Fruit fly (Drosophila melanogaster) whole organism, wandering third instar larva: Measurements from ENCODE around the gene CG7272.

Experiments used
- N ChIP-seq: fragments of >200 bp; optimal IDR thresholded peaks from 2 replicates; lab custom pipeline; 2018; ENCODE audit warnings: missing biosample characterization, missing external identifiers, missing genetic modification characterization
- foxo ChIP-seq, 2 experiments: fragments of 200-800 bp; sonication (Bioruptor generic); optimal IDR thresholded peaks; 2 replicates in 1 of 2; 3 replicates in 1 of 2; lab custom pipeline; 2016 to 2017; ENCODE audit warnings: missing biosample characterization in 2 of 2, missing genetic modification characterization in 2 of 2
- fru ChIP-seq: fragments of 200-800 bp; sonication (Bioruptor generic); optimal IDR thresholded peaks from 3 replicates; lab custom pipeline; 2016; ENCODE audit warnings: missing biosample characterization, mild to moderate bottlenecking, missing genetic modification characterization
- pan ChIP-seq: fragments of >200 bp; optimal IDR thresholded peaks from 2 replicates; lab custom pipeline; 2017
- psq ChIP-seq: fragments of 200-800 bp; sonication (Bioruptor generic); optimal IDR thresholded peaks from 3 replicates; lab custom pipeline; 2017; ENCODE audit warnings: missing biosample characterization, mild to moderate bottlenecking, missing genetic modification characterization, moderate library complexity
- sv ChIP-seq: fragments of 200-800 bp; sonication (Bioruptor generic); optimal IDR thresholded peaks from 3 replicates; lab custom pipeline; 2016; ENCODE audit warnings: missing biosample characterization, missing genetic modification characterization
- usp ChIP-seq: fragments of >200 bp; optimal IDR thresholded peaks from 2 replicates; lab custom pipeline; 2017; ENCODE audit warnings: missing biosample characterization, missing genetic modification characterization
- woc ChIP-seq: sonication (Bioruptor generic); optimal IDR thresholded peaks from 2 replicates; lab custom pipeline; 2016; ENCODE audit warnings: missing biosample characterization, mild to moderate bottlenecking, missing genetic modification characterization

DNA sequence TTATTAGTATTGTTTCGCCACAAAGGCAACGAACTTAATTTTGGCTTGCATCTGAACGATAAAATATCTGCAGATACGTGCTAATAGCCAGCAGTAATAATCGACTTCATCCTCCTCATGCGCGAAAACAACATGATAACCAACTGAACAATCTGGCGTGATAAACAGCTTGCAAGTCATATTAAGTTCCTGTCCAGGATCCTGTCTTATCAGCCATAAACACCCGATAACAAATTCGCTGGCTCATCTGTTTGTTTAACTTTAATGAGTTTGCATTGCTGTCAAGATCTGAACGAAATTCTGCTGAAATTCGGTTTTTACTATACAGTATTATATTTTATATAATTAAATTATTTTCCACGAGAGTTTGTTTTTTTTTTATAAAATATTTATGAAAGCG, 12.5 kb downstream of the CG7272 start:
- TF ChIP-seq usp = no peak
- no peak for TF ChIP-seq foxo (GFP tag; optimal IDR thresholded peaks at IDR 0.05; lab: Kevin White, UChicago)
- TF ChIP-seq psq = no peak
- TF ChIP-seq woc (GFP tag; lab: Kevin White, UChicago) = no peak
- no peak for TF ChIP-seq N (GFP tag; lab: Kevin White, UChicago)
- TF ChIP-seq sv (GFP tag; lab: Kevin White, UChicago) = no peak
- TF ChIP-seq pan (lab: Kevin White, UChicago) = no peak
- no peak for TF ChIP-seq fru (GFP tag; lab: Kevin White, UChicago)
